Worm (Caenorhabditis elegans) whole organism, L1 larva: ENCODE measurements around the gene C56A3.4.

ENCODE experiments used
- F16B12.6 ChIP-seq: fragments of 150-350 bp; optimal IDR thresholded peaks from 2 replicates; lab custom pipeline; 2014; ENCODE audit warnings: missing biosample characterization, missing genetic modification characterization
- dpl-1 ChIP-seq, 3 experiments: fragments of 150-350 bp in 2 of 3; sonication (generic microtip) in 1 of 3; optimal IDR thresholded peaks; 2 replicates each; lab custom pipeline; 2014 to 2017; ENCODE audit warnings: missing biosample characterization in 3 of 3, missing genetic modification characterization in 3 of 3, missing genetic modification reagents in 3 of 3
- mdl-1 ChIP-seq, 2 experiments: fragments of 150-350 bp; optimal IDR thresholded peaks; 2 replicates each; lab custom pipeline; 2014 to 2017; ENCODE audit warnings: missing biosample characterization in 2 of 2, missing genetic modification characterization in 2 of 2, inconsistent platforms in 1 of 2
- mep-1 ChIP-seq: fragments of 150-350 bp; optimal IDR thresholded peaks from 2 replicates; lab custom pipeline; 2014; ENCODE audit warnings: missing biosample characterization, missing genetic modification characterization
- nhr-12 ChIP-seq: sonication (generic microtip); optimal IDR thresholded peaks from 2 replicates; lab custom pipeline; 2017; ENCODE audit warnings: missing biosample characterization, missing genetic modification characterization
- nhr-19 ChIP-seq: fragments of 200-800 bp; sonication (Bioruptor generic); conservative IDR thresholded peaks from 2 replicates; pipeline ENCODE4 v1.3.6; 2022; ENCODE audit warnings: missing genetic modification characterization, missing compliant biosample characterization
- nhr-20 ChIP-seq: sonication (generic microtip); optimal IDR thresholded peaks from 2 replicates; lab custom pipeline; 2016; ENCODE audit warnings: mild to moderate bottlenecking, missing genetic modification characterization, missing compliant biosample characterization
- pag-3 ChIP-seq: sonication (generic microtip); optimal IDR thresholded peaks from 2 replicates; lab custom pipeline; 2017; ENCODE audit warnings: missing genetic modification characterization, mild to moderate bottlenecking, missing compliant biosample characterization, antibody characterized with exemption, borderline replicate concordance; ENCODE audit not compliant: insufficient read depth
- tbx-2 ChIP-seq: sonication (generic microtip); optimal IDR thresholded peaks from 2 replicates; lab custom pipeline; 2016; ENCODE audit warnings: missing genetic modification characterization, missing compliant biosample characterization
- unc-62 ChIP-seq: fragments of 150-350 bp; optimal IDR thresholded peaks from 2 replicates; lab custom pipeline; 2014; ENCODE audit warnings: missing biosample characterization, missing genetic modification reagents, missing genetic modification characterization
- zag-1 ChIP-seq: fragments of 150-350 bp; optimal IDR thresholded peaks from 2 replicates; lab custom pipeline; 2014; ENCODE audit warnings: missing biosample characterization, missing genetic modification characterization

- no peak for TF ChIP-seq pag-3 (tag; lab: Kevin White, UChicago)
- no peak for TF ChIP-seq nhr-12 (tag; lab: Kevin White, UChicago)
- TF ChIP-seq mep-1 (tag; lab: Kevin White, UChicago): no peak
- no peak for TF ChIP-seq F16B12.6 (tag; lab: Kevin White, UChicago)
- no peak for TF ChIP-seq nhr-19
- TF ChIP-seq zag-1: no peak
- no peak for TF ChIP-seq tbx-2 (tag; lab: Kevin White, UChicago)
- TF ChIP-seq nhr-20: no peak
- TF ChIP-seq unc-62: no peak
- no peak for TF ChIP-seq mdl-1 (tag; optimal IDR thresholded peaks at IDR 0.05; lab: Kevin White, UChicago)
- no peak for TF ChIP-seq dpl-1 (GFP tag; optimal IDR thresholded peaks at IDR 0.05; lab: Kevin White, UChicago)
Measured at ce11 chrV:13511618-13512017, 39.9 kb downstream of the C56A3.4 start, which contains the start of gene avr-15.
